Fruit fly (Drosophila melanogaster): ENCODE measurements around the gene Herp.
A peak's percentile ranks its signal among the peaks of the same experiment; 100 is the strongest.

Herp gene

DNA sequence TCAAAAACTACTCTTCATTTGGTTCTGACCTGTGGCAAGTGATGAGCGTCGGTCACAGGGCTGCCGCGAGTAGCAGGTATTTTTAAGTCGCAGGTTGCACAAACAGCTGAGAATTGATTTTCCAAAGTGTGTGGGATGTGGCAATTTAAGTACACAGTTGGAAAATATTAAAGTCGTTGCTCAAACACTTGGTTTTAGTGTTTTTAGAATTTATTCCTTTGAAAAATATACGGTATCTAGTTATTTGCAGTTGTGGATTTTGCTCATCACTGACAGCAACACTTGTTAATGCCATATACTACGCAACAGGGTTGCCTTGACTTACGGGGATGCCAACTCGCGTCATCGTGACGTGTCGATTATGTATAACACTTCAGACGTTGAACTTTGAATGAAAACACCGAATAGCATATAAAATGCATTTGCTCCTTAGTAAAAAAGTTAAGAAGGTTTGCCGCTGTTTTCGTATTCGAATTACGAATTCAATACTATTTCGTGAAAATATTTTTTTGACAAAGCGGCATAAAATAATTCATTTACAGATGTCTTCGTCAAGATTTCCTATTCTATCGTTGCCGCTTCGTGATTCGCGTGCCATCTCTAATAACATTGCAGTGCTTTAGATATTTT, at the start of gene Herp, which contains the start of gene r2d2 (continued):
- peak; percentile 92 for TF ChIP-seq Atf6 (GFP tag; IDR thresholded peaks at IDR 0.05)
- TF ChIP-seq CG7786 (GFP tag; optimal IDR thresholded peaks at IDR 0.05), result peak; percentile 95
- TF ChIP-seq CHES-1-like (GFP tag; optimal IDR thresholded peaks at IDR 0.05), result peak; percentile 96
- peak; percentile 91 for TF ChIP-seq CG15696 (tag; optimal IDR thresholded peaks at IDR 0.05)
- TF ChIP-seq sim (GFP tag; IDR thresholded peaks at IDR 0.05), result no peak
- TF ChIP-seq CG9932 (GFP tag; IDR thresholded peaks at IDR 0.05), result peak; percentile 95
- TF ChIP-seq D19A (tag; optimal IDR thresholded peaks at IDR 0.05), result peak; percentile 83
- peak; percentile 82 for TF ChIP-seq knrl (GFP tag; IDR thresholded peaks at IDR 0.05; ENCODE audit: partially characterized antibody)
- TF ChIP-seq Hr78 (GFP tag; optimal IDR thresholded peaks at IDR 0.05), result peak in 1 of 2 experiments; percentile 91
- peak; percentile 87 to 91 for TF ChIP-seq Hr51 (GFP tag; optimal IDR thresholded peaks at IDR 0.05)
- peak; percentile 74 for TF ChIP-seq CG31365 (tag; optimal IDR thresholded peaks at IDR 0.05)
- peak; percentile 96 for TF ChIP-seq HmgZ (tag; optimal IDR thresholded peaks at IDR 0.05)
- no peak for TF ChIP-seq CG1024 (GFP tag; IDR thresholded peaks at IDR 0.05)
- TF ChIP-seq Kr (GFP tag; optimal IDR thresholded peaks at IDR 0.05), result no peak
- peak; percentile 90 for TF ChIP-seq Chrac-16 (GFP tag; optimal IDR thresholded peaks at IDR 0.05)
- TF ChIP-seq zen (tag; optimal IDR thresholded peaks at IDR 0.05), result peak; percentile 87
- peak; percentile 80; the same call in 2 of the 3 replicates for TF ChIP-seq jigr1 (GFP tag; IDR thresholded peaks at IDR 0.05)
- no peak for TF ChIP-seq CG1832 (GFP tag; optimal IDR thresholded peaks at IDR 0.05)
- TF ChIP-seq CG13287 (GFP tag; IDR thresholded peaks at IDR 0.05; ENCODE audit: partially characterized antibody), result peak; percentile 92
- peak; percentile 89 for TF ChIP-seq twi (tag; optimal IDR thresholded peaks at IDR 0.05)
- peak; percentile 91 for TF ChIP-seq Hr3 (GFP tag; optimal IDR thresholded peaks at IDR 0.05)
- TF ChIP-seq Oaz (GFP tag; IDR thresholded peaks at IDR 0.05), result peak; percentile 79
- TF ChIP-seq BEAF-32 (GFP tag; optimal IDR thresholded peaks at IDR 0.05), result peak; percentile 84
- TF ChIP-seq sob (GFP tag; IDR thresholded peaks at IDR 0.05), result peak; percentile 94
- peak; percentile 93 for TF ChIP-seq maf-S (GFP tag; optimal IDR thresholded peaks at IDR 0.05)
- peak; percentile 82; the same call in 2 of the 3 replicates for TF ChIP-seq ci (GFP tag; IDR thresholded peaks at IDR 0.05)
- peak; percentile 90 for TF ChIP-seq tx (GFP tag; optimal IDR thresholded peaks at IDR 0.05)
- peak; percentile 83 for TF ChIP-seq CG8765 (GFP tag; IDR thresholded peaks at IDR 0.05)
- TF ChIP-seq ase (GFP tag; IDR thresholded peaks at IDR 0.05), result peak; percentile 73; the same call in 2 of the 3 replicates
- peak; percentile 89 for TF ChIP-seq crc (GFP tag; optimal IDR thresholded peaks at IDR 0.05)
- TF ChIP-seq CG43689 (GFP tag; IDR thresholded peaks at IDR 0.05), result peak; percentile 41; the same call in 1 of the 2 replicates
- peak; percentile 71 for TF ChIP-seq Jarid2 (GFP tag; optimal IDR thresholded peaks at IDR 0.05)
- peak; percentile 92 for TF ChIP-seq CG4328 (GFP tag; optimal IDR thresholded peaks at IDR 0.05)
- TF ChIP-seq lov (optimal IDR thresholded peaks at IDR 0.05), result no peak
- TF ChIP-seq lov (GFP tag; IDR thresholded peaks at IDR 0.05), result no peak
- peak; percentile 61 for TF ChIP-seq CG18011 (GFP tag; optimal IDR thresholded peaks at IDR 0.05)
- peak; percentile 92 for TF ChIP-seq CG3281 (GFP tag; optimal IDR thresholded peaks at IDR 0.05)
- peak; percentile 61 for TF ChIP-seq ftz-f1 (GFP tag; optimal IDR thresholded peaks at IDR 0.05)
- peak; percentile 55; the same call in 1 of the 3 replicates for TF ChIP-seq HLH4C (GFP tag; IDR thresholded peaks at IDR 0.05; ENCODE audit: partially characterized antibody)
- peak; percentile 75 for TF ChIP-seq Hand (GFP tag; optimal IDR thresholded peaks at IDR 0.05)
- peak; percentile 72 for TF ChIP-seq ac (GFP tag; optimal IDR thresholded peaks at IDR 0.05)
- peak; percentile 95 for TF ChIP-seq pho (GFP tag; optimal IDR thresholded peaks at IDR 0.05)
- peak; percentile 91 for TF ChIP-seq grau (tag; optimal IDR thresholded peaks at IDR 0.05)
- peak; percentile 96 for TF ChIP-seq shn (GFP tag; optimal IDR thresholded peaks at IDR 0.05)
- TF ChIP-seq oc (tag; optimal IDR thresholded peaks at IDR 0.05), result no peak
- peak; percentile 87 for TF ChIP-seq Fer2 (tag; optimal IDR thresholded peaks at IDR 0.05)
- peak; percentile 93 for TF ChIP-seq CG13775 (GFP tag; optimal IDR thresholded peaks at IDR 0.05)
- TF ChIP-seq CG12155 (GFP tag; optimal IDR thresholded peaks at IDR 0.05), result peak; percentile 87
- TF ChIP-seq CG8924 (tag; optimal IDR thresholded peaks at IDR 0.05), result peak; percentile 88
